Worm (Caenorhabditis elegans): ENCODE data around the gene F54H12.10.

DNA sequence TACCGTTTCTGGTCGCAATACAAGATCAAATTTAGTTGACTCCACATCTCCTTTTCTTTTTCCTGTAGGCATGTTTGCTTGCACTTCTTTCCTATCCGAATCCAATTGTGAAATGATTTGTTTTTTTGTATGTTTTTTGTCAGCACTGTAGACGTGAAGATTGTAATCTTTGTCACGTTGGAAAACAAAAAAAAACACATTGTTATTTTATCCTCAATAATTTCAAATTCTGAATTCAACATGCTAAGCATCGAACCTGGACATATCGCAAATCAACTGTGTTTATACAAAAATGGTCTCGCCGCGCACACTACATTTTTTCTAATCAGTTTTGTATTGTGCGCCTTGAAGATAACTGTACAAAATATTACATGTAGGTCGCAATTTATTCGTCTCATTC lies 45.3 kb downstream of the F54H12.10 start, which contains the start of gene ZK688.12:
- no peak for TF ChIP-seq F13C5.2 (tag; optimal IDR thresholded peaks at IDR 0.05)
- TF ChIP-seq ceh-36 (tag; optimal IDR thresholded peaks at IDR 0.05): no peak
- TF ChIP-seq hnd-1 (tag; optimal IDR thresholded peaks at IDR 0.05): no peak
- no peak for TF ChIP-seq ama-1 (optimal IDR thresholded peaks at IDR 0.05)
- TF ChIP-seq hmg-4 (GFP tag; optimal IDR thresholded peaks at IDR 0.05): no peak
